Worm (Caenorhabditis elegans): Measurements from ENCODE around the gene W10G11.3.

The W10G11.3 gene

DNA sequence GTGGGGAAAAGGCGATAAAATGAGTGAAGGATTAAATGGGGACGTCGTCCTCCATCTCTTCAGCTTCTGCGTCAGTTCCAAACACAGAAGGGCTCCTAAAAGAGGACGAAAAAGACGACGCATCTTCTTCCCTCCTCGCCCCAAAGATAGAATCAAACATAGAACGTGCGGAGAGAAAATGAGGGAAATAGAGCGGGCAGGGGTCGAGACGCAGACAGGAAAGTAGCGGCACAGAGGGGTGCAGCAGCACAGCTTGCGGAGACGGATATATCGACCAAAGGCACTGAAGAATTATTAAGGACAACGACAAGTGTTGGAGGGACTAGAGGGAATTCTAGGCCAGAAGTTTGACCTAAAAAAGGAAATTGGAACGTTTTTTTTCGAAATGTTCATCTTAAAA is 15.0 kb downstream of the W10G11.3 start (continued):
- TF ChIP-seq mab-9 (GFP tag; IDR thresholded peaks at IDR 0.05) (no peak), mef-2 (tag; optimal IDR thresholded peaks at IDR 0.05) (no peak), tlp-1 (tag; optimal IDR thresholded peaks at IDR 0.05) (no peak), unc-130 (tag; optimal IDR thresholded peaks at IDR 0.05) (no peak), unc-62 (GFP tag; optimal IDR thresholded peaks at IDR 0.05) (no peak), unc-98 (GFP tag; IDR thresholded peaks at IDR 0.05) (no peak), lin-13 (GFP tag; optimal IDR thresholded peaks at IDR 0.05) (no peak), efl-3 (GFP tag; optimal IDR thresholded peaks at IDR 0.05) (no peak), ama-1 (optimal IDR thresholded peaks at IDR 0.05) (no peak), elt-3 (tag; optimal IDR thresholded peaks at IDR 0.05) (no peak), blmp-1 (tag; optimal IDR thresholded peaks at IDR 0.05) (no peak), fkh-4 (tag; optimal IDR thresholded peaks at IDR 0.05; ENCODE audit: borderline replicate concordance) (no peak), nhr-47 (tag; optimal IDR thresholded peaks at IDR 0.05) (peak; percentile 42), nhr-76 (tag; optimal IDR thresholded peaks at IDR 0.05) (no peak), C34B4.2 (tag; optimal IDR thresholded peaks at IDR 0.05) (no peak), C04F5.9 (tag; optimal IDR thresholded peaks at IDR 0.05) (no peak), egl-27 (tag; optimal IDR thresholded peaks at IDR 0.05) (no peak), zip-4 (GFP tag; optimal IDR thresholded peaks at IDR 0.05) (no peak), hlh-4 (tag; optimal IDR thresholded peaks at IDR 0.05) (no peak), jun-1 (tag; optimal IDR thresholded peaks at IDR 0.05) (no peak), skn-1 (tag; optimal IDR thresholded peaks at IDR 0.05) (no peak), pax-3 (tag; optimal IDR thresholded peaks at IDR 0.05) (no peak), ceh-90 (tag; optimal IDR thresholded peaks at IDR 0.05) (no peak), sptf-1 (tag; optimal IDR thresholded peaks at IDR 0.05) (no peak), ets-5 (GFP tag; IDR thresholded peaks at IDR 0.05) (no peak), lir-3 (tag; optimal IDR thresholded peaks at IDR 0.05; ENCODE audit: poor library complexity) (no peak), elt-2 (tag; optimal IDR thresholded peaks at IDR 0.05) (no peak), nhr-85 (tag) (no peak), nhr-84 (tag; optimal IDR thresholded peaks at IDR 0.05) (no peak), pag-3 (tag; optimal IDR thresholded peaks at IDR 0.05; ENCODE audit: borderline replicate concordance, insufficient read depth) (no peak), sup-37 (GFP tag; optimal IDR thresholded peaks at IDR 0.05) (no peak), hlh-17 (GFP tag; optimal IDR thresholded peaks at IDR 0.05; ENCODE audit: borderline replicate concordance) (no peak), nhr-77 (tag; optimal IDR thresholded peaks at IDR 0.05) (no peak), sox-4 (tag; optimal IDR thresholded peaks at IDR 0.05) (no peak), vab-15 (tag; optimal IDR thresholded peaks at IDR 0.05) (no peak), aly-2 (tag; optimal IDR thresholded peaks at IDR 0.05) (no peak), lsy-2 (tag; optimal IDR thresholded peaks at IDR 0.05) (peak; percentile 36 to 47), nhr-237 (tag; optimal IDR thresholded peaks at IDR 0.05) (no peak), lin-39 (tag; optimal IDR thresholded peaks at IDR 0.05) (no peak), egl-13 (tag; optimal IDR thresholded peaks at IDR 0.05) (no peak), dpl-1 (GFP tag; optimal IDR thresholded peaks at IDR 0.05) (peak in 1 of 3 experiments; percentile 15)

DNA sequence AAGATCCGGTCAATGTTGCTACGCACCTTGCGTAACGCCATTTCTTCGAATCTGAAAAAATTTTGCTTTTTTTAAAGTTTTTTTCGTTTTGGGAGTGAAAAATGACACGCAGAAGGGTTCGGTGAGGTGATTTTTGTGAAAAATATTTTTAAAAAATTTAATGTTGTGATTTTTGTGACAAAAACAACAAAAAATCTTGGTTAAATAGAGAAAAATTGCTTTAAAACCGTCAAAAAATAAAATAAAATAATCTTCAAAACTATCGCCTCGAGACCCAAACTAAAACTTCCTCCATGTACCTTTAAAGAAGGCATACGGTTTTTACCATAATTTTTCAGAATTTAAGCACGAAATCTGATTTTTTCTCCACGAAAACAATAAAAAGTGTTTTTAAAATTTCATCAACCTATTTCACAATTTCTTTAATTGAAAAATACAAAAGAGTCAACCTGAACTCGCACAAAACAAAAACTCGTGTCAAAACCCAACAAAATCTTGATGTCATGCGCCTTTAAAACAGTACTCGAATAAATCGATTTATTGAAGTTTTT is 15.9 kb downstream of the W10G11.3 start, which contains the start of gene apd-3:
Gene apd-3, minus strand, starts transcription at position 51 of the 551 bp plus-strand sequence.
- TF ChIP-seq dpl-1 (GFP tag; optimal IDR thresholded peaks at IDR 0.05) = no peak
- no peak for TF ChIP-seq vab-15 (tag; optimal IDR thresholded peaks at IDR 0.05)
- no peak for TF ChIP-seq zag-1 (tag; optimal IDR thresholded peaks at IDR 0.05)
- no peak for TF ChIP-seq hpl-2 (GFP tag; optimal IDR thresholded peaks at IDR 0.05)
- no peak for TF ChIP-seq ztf-11 (tag; optimal IDR thresholded peaks at IDR 0.05)
- TF ChIP-seq alr-1 (tag; optimal IDR thresholded peaks at IDR 0.05; ENCODE audit: borderline replicate concordance) = no peak
- TF ChIP-seq zip-4 (GFP tag; optimal IDR thresholded peaks at IDR 0.05) = no peak
- no peak for TF ChIP-seq mep-1 (tag; optimal IDR thresholded peaks at IDR 0.05)
- no peak for TF ChIP-seq nhr-11 (tag; optimal IDR thresholded peaks at IDR 0.05)
- TF ChIP-seq fkh-4 (tag; optimal IDR thresholded peaks at IDR 0.05; ENCODE audit: borderline replicate concordance) = no peak

Measured in whole organism, L1 larva.